Worm (Caenorhabditis elegans) whole organism, young adult: ENCODE results near the gene vha-2.

Experiments used
- B0336.3 ChIP-seq: fragments of 200-800 bp; sonication (Bioruptor generic); IDR thresholded peaks from 2 replicates; pipeline ENCODE4 v1.3.6; 2022; ENCODE audit warnings: missing genetic modification characterization, missing compliant biosample characterization
- C17E4.6 ChIP-seq: fragments of 200-800 bp; sonication (Bioruptor generic); IDR thresholded peaks from 2 replicates; pipeline ENCODE4 v1.3.6; 2022; ENCODE audit warnings: missing genetic modification reagents, missing genetic modification characterization, missing compliant biosample characterization
- D2030.7 ChIP-seq: fragments of 200-800 bp; sonication (Bioruptor generic); IDR thresholded peaks from 2 replicates; pipeline ENCODE4 v1.3.6; 2022; ENCODE audit warnings: missing genetic modification reagents, missing genetic modification characterization, missing compliant biosample characterization
- F10E7.11 ChIP-seq: sonication (generic microtip); optimal IDR thresholded peaks from 2 replicates; lab custom pipeline; 2017; ENCODE audit warnings: mild to moderate bottlenecking, missing genetic modification characterization, moderate library complexity, missing compliant biosample characterization
- F22D6.2 ChIP-seq: sonication (generic microtip); optimal IDR thresholded peaks from 2 replicates; lab custom pipeline; 2016; ENCODE audit warnings: mild to moderate bottlenecking, missing genetic modification characterization, missing compliant biosample characterization
- F23B12.7 ChIP-seq: sonication (generic microtip); optimal IDR thresholded peaks from 2 replicates; lab custom pipeline; 2017; ENCODE audit warnings: missing genetic modification characterization, mild to moderate bottlenecking, missing compliant biosample characterization, antibody characterized with exemption, moderate library complexity; ENCODE audit not compliant: insufficient read depth
- F52B5.7 ChIP-seq: sonication (generic microtip); optimal IDR thresholded peaks from 2 replicates; lab custom pipeline; 2016; ENCODE audit warnings: mild to moderate bottlenecking, missing genetic modification characterization, missing compliant biosample characterization
- T26A5.8 ChIP-seq: sonication (generic microtip); optimal IDR thresholded peaks from 2 replicates; lab custom pipeline; 2016; ENCODE audit warnings: missing genetic modification characterization, missing compliant biosample characterization
- Y53F4B.3 ChIP-seq: fragments of 200-800 bp; sonication (Bioruptor generic); IDR thresholded peaks from 2 replicates; pipeline ENCODE4 v1.3.6; 2022; ENCODE audit warnings: missing genetic modification reagents, missing genetic modification characterization, missing compliant biosample characterization
- Y53G8AR.9 ChIP-seq: fragments of 200-800 bp; sonication (Bioruptor generic); conservative IDR thresholded peaks from 2 replicates; pipeline ENCODE4 v1.3.6; 2022; ENCODE audit warnings: missing genetic modification reagents, missing genetic modification characterization, missing compliant biosample characterization
- ama-1 ChIP-seq, 3 experiments: fragments of 150-350 bp in 1 of 3; sonication (generic microtip) in 2 of 3; optimal IDR thresholded peaks; 2 replicates each; lab custom pipeline; 2014 to 2018; ENCODE audit warnings: missing biosample characterization in 2 of 3, missing genetic modification characterization in 2 of 3, missing genetic modification reagents in 2 of 3
- attf-5 ChIP-seq: fragments of 200-800 bp; sonication (Bioruptor generic); optimal IDR thresholded peaks from 2 replicates; lab custom pipeline; 2018; ENCODE audit warnings: mild to moderate bottlenecking, missing genetic modification characterization, missing compliant biosample characterization
- attf-6 ChIP-seq: fragments of 200-800 bp; sonication (Bioruptor generic); IDR thresholded peaks from 2 replicates; pipeline ENCODE4 v1.3.6; 2022; ENCODE audit warnings: missing genetic modification reagents, missing genetic modification characterization, missing compliant biosample characterization
- ceh-100 ChIP-seq: fragments of 200-800 bp; sonication (Bioruptor generic); IDR thresholded peaks from 2 replicates; pipeline ENCODE4 v1.3.6; 2022; ENCODE audit warnings: missing genetic modification reagents, missing genetic modification characterization, missing compliant biosample characterization
- ceh-58 ChIP-seq: fragments of 200-800 bp; sonication (Bioruptor generic); IDR thresholded peaks from 2 replicates; pipeline ENCODE4 v1.3.6; 2022; ENCODE audit warnings: missing genetic modification characterization, missing compliant biosample characterization
- ceh-79 ChIP-seq: sonication (generic microtip); optimal IDR thresholded peaks from 2 replicates; lab custom pipeline; 2017; ENCODE audit warnings: mild to moderate bottlenecking, missing genetic modification characterization, missing compliant biosample characterization
- ceh-91 ChIP-seq: fragments of 200-800 bp; sonication (Bioruptor generic); IDR thresholded peaks from 2 replicates; pipeline ENCODE4 v1.3.6; 2022; ENCODE audit warnings: missing genetic modification reagents, missing genetic modification characterization, missing compliant biosample characterization
- dpff-1 ChIP-seq: sonication (generic microtip); optimal IDR thresholded peaks from 2 replicates; lab custom pipeline; 2017; ENCODE audit warnings: mild to moderate bottlenecking, missing genetic modification characterization, missing compliant biosample characterization
- ekl-4 ChIP-seq: fragments of 200-800 bp; sonication (Bioruptor generic); IDR thresholded peaks from 2 replicates; pipeline ENCODE4 v1.3.6; 2022; ENCODE audit warnings: missing genetic modification reagents, missing genetic modification characterization, missing compliant biosample characterization
- hmg-1.2 ChIP-seq: fragments of 200-800 bp; sonication (Bioruptor generic); IDR thresholded peaks from 2 replicates; pipeline ENCODE4 v1.3.6; 2022; ENCODE audit warnings: missing genetic modification reagents, missing genetic modification characterization, missing compliant biosample characterization
- hrde-1 ChIP-seq: sonication (generic microtip); optimal IDR thresholded peaks from 2 replicates; lab custom pipeline; 2016; ENCODE audit warnings: missing genetic modification characterization, mild to moderate bottlenecking, missing compliant biosample characterization, moderate library complexity, missing genotype, missing genetic modification reagents, borderline replicate concordance
- hsf-1 ChIP-seq: fragments of 200-800 bp; sonication (Bioruptor generic); IDR thresholded peaks from 2 replicates; pipeline ENCODE4 v1.3.6; 2022; ENCODE audit warnings: missing genetic modification reagents, missing genetic modification characterization, missing compliant biosample characterization
- lin-26 ChIP-seq: fragments of 200-800 bp; sonication (Bioruptor generic); IDR thresholded peaks from 2 replicates; pipeline ENCODE4 v1.3.6; 2022; ENCODE audit warnings: missing genetic modification reagents, missing genetic modification characterization, missing compliant biosample characterization
- lin-54 ChIP-seq: fragments of 200-800 bp; sonication (Bioruptor generic); optimal IDR thresholded peaks from 2 replicates; lab custom pipeline; 2018; ENCODE audit warnings: mild to moderate bottlenecking, missing genetic modification characterization, missing compliant biosample characterization
- lsl-1 ChIP-seq: fragments of 200-800 bp; sonication (Bioruptor generic); optimal IDR thresholded peaks from 2 replicates; lab custom pipeline; 2018; ENCODE audit warnings: mild to moderate bottlenecking, missing genetic modification characterization, moderate library complexity, missing compliant biosample characterization
- lsy-27 ChIP-seq: sonication (generic microtip); optimal IDR thresholded peaks from 2 replicates; lab custom pipeline; 2017; ENCODE audit warnings: missing genetic modification characterization, mild to moderate bottlenecking, missing compliant biosample characterization, antibody characterized with exemption, missing genotype, borderline replicate concordance; ENCODE audit not compliant: insufficient read depth
- madf-3 ChIP-seq: fragments of 200-800 bp; sonication (Bioruptor generic); IDR thresholded peaks from 2 replicates; pipeline ENCODE4 v1.3.6; 2022; ENCODE audit warnings: missing genetic modification reagents, missing genetic modification characterization, missing compliant biosample characterization
- madf-6 ChIP-seq: fragments of 200-800 bp; sonication (Bioruptor generic); IDR thresholded peaks from 2 replicates; pipeline ENCODE4 v1.3.6; 2022; ENCODE audit warnings: missing genetic modification reagents, missing genetic modification characterization, missing compliant biosample characterization
- mcd-1 ChIP-seq: fragments of 200-800 bp; sonication (Bioruptor generic); IDR thresholded peaks from 2 replicates; pipeline ENCODE4 v1.3.6; 2022; ENCODE audit warnings: missing genetic modification reagents, missing genetic modification characterization, missing compliant biosample characterization
- mes-4 ChIP-seq: sonication (generic microtip); optimal IDR thresholded peaks from 2 replicates; lab custom pipeline; 2016; ENCODE audit warnings: missing genotype, missing genetic modification characterization, missing compliant biosample characterization
- mxl-1 ChIP-seq: sonication (generic microtip); optimal IDR thresholded peaks from 2 replicates; lab custom pipeline; 2016; ENCODE audit warnings: missing genetic modification characterization, missing compliant biosample characterization
- nfya-1 ChIP-seq: sonication (generic microtip); optimal IDR thresholded peaks from 2 replicates; lab custom pipeline; 2017; ENCODE audit warnings: antibody characterized with exemption, missing compliant biosample characterization, missing genetic modification characterization, borderline replicate concordance; ENCODE audit not compliant: insufficient read depth
- nfyb-1 ChIP-seq: fragments of 200-800 bp; sonication (Bioruptor generic); IDR thresholded peaks from 2 replicates; pipeline ENCODE4 v1.3.6; 2022; ENCODE audit warnings: missing genetic modification reagents, missing genetic modification characterization, missing compliant biosample characterization
- nhr-179 ChIP-seq: sonication (generic microtip); optimal IDR thresholded peaks from 2 replicates; lab custom pipeline; 2016; ENCODE audit warnings: mild to moderate bottlenecking, missing genetic modification characterization, missing compliant biosample characterization
- rcor-1 ChIP-seq: fragments of 200-800 bp; sonication (Bioruptor generic); IDR thresholded peaks from 2 replicates; pipeline ENCODE4 v1.3.6; 2022; ENCODE audit warnings: missing genetic modification reagents, missing genetic modification characterization, missing compliant biosample characterization
- repo-1 ChIP-seq: sonication (generic microtip); optimal IDR thresholded peaks from 2 replicates; lab custom pipeline; 2017; ENCODE audit warnings: mild to moderate bottlenecking, missing genetic modification characterization, missing compliant biosample characterization
- sea-2 ChIP-seq: fragments of 200-800 bp; sonication (Bioruptor generic); IDR thresholded peaks from 2 replicates; pipeline ENCODE4 v1.3.6; 2022; ENCODE audit warnings: missing genetic modification characterization, missing compliant biosample characterization
- snpc-1.1 ChIP-seq: sonication (generic microtip); optimal IDR thresholded peaks from 2 replicates; lab custom pipeline; 2017; ENCODE audit warnings: missing genetic modification characterization, mild to moderate bottlenecking, missing compliant biosample characterization, antibody characterized with exemption, moderate library complexity, missing genotype, missing genetic modification reagents; ENCODE audit not compliant: insufficient read depth
- somi-1 ChIP-seq: fragments of 200-800 bp; sonication (Bioruptor generic); optimal IDR thresholded peaks from 2 replicates; lab custom pipeline; 2018; ENCODE audit warnings: mild to moderate bottlenecking, missing genetic modification characterization, missing compliant biosample characterization
- sptf-2 ChIP-seq: fragments of 200-800 bp; sonication (Bioruptor generic); optimal IDR thresholded peaks from 2 replicates; lab custom pipeline; 2018; ENCODE audit warnings: mild to moderate bottlenecking, missing genetic modification characterization, missing compliant biosample characterization
- tbp1 ChIP-seq: fragments of 200-800 bp; sonication (Bioruptor generic); optimal IDR thresholded peaks from 2 replicates; lab custom pipeline; 2018; ENCODE audit warnings: mild to moderate bottlenecking, missing genetic modification characterization, missing compliant biosample characterization
- tlf-1 ChIP-seq: fragments of 200-800 bp; sonication (Bioruptor generic); optimal IDR thresholded peaks from 2 replicates; lab custom pipeline; 2018; ENCODE audit warnings: mild to moderate bottlenecking, missing genetic modification characterization, missing compliant biosample characterization
- unc-130 ChIP-seq: sonication (generic microtip); optimal IDR thresholded peaks from 2 replicates; lab custom pipeline; 2016; ENCODE audit warnings: missing genetic modification reagents, missing genetic modification characterization, missing compliant biosample characterization
- zfh-2 ChIP-seq: fragments of 200-800 bp; sonication (Bioruptor generic); conservative IDR thresholded peaks from 2 replicates; pipeline ENCODE4 v1.3.6; 2022; ENCODE audit warnings: missing genetic modification reagents, missing genetic modification characterization, missing compliant biosample characterization
- zim-3 ChIP-seq: sonication (generic microtip); optimal IDR thresholded peaks from 2 replicates; lab custom pipeline; 2017; ENCODE audit warnings: mild to moderate bottlenecking, missing genetic modification characterization, moderate library complexity, missing compliant biosample characterization
- ztf-18 ChIP-seq: sonication (generic microtip); optimal IDR thresholded peaks from 2 replicates; lab custom pipeline; 2016; ENCODE audit warnings: missing genotype, mild to moderate bottlenecking, missing genetic modification characterization, missing compliant biosample characterization
- ztf-25 ChIP-seq: fragments of 200-800 bp; sonication (Bioruptor generic); IDR thresholded peaks from 2 replicates; pipeline ENCODE4 v1.3.6; 2022; ENCODE audit warnings: missing genetic modification reagents, missing genetic modification characterization, missing compliant biosample characterization

vha-2 gene

ce11 chrIII:9745333-9745897 lies 36.5 kb upstream of the vha-2 start:
- 0 out of 2 replicates have a peak, but pooled peaks have one; percentile 17 for TF ChIP-seq mcd-1
- TF ChIP-seq ztf-25 (GFP tag; lab: Robert Waterston, UW), result no peak
- TF ChIP-seq ceh-79, result no peak
- TF ChIP-seq mes-4 (tag; lab: Kevin White, UChicago), result no peak
- TF ChIP-seq attf-6 (GFP tag; lab: Robert Waterston, UW), result no peak; the same call in 1 of the 2 replicates
- TF ChIP-seq rcor-1, result peak; percentile 24; the same call in 1 of the 2 replicates
- TF ChIP-seq ceh-91 (GFP tag; lab: Robert Waterston, UW), result no peak
- TF ChIP-seq Y53F4B.3 (GFP tag; lab: Robert Waterston, UW), result no peak
- TF ChIP-seq Y53G8AR.9 (GFP tag; lab: Robert Waterston, UW), result peak; percentile 72; the same call in 1 of the 2 replicates
- TF ChIP-seq repo-1, result no peak
- TF ChIP-seq sea-2 (GFP tag; lab: Robert Waterston, UW), result no peak
- TF ChIP-seq tlf-1 (GFP tag; lab: Kevin White, UChicago), result no peak
- no peak for TF ChIP-seq nfya-1 (tag; lab: Kevin White, UChicago)
- TF ChIP-seq zfh-2 (GFP tag; lab: Robert Waterston, UW), result no peak
- no peak for TF ChIP-seq snpc-1.1 (tag; lab: Kevin White, UChicago)
- TF ChIP-seq lin-54 (GFP tag; lab: Kevin White, UChicago), result peak; percentile 59
- TF ChIP-seq ekl-4 (GFP tag; lab: Robert Waterston, UW), result 0 out of 2 replicates have a peak, but pooled peaks have one; percentile 54
- TF ChIP-seq ztf-18, result peak; percentile 37
- TF ChIP-seq mxl-1, result no peak
- TF ChIP-seq T26A5.8 (tag; lab: Kevin White, UChicago), result no peak
- TF ChIP-seq ceh-100, result 0 out of 2 replicates have a peak, but pooled peaks have one; percentile 11
- peak; percentile 11; the same call in 1 of the 2 replicates for TF ChIP-seq hmg-1.2 (GFP tag; lab: Robert Waterston, UW)
- peak; percentile 60 for TF ChIP-seq hsf-1 (GFP tag; lab: Robert Waterston, UW)
- no peak for TF ChIP-seq unc-130
- 0 out of 2 replicates have a peak, but pooled peaks have one; percentile 12 for TF ChIP-seq C17E4.6 (GFP tag; lab: Robert Waterston, UW)
- peak; percentile 5 for TF ChIP-seq hrde-1 (tag; lab: Kevin White, UChicago)
- TF ChIP-seq somi-1 (GFP tag; lab: Kevin White, UChicago), result no peak
- TF ChIP-seq attf-5 (GFP tag; lab: Kevin White, UChicago), result no peak
- TF ChIP-seq ama-1 (optimal IDR thresholded peaks at IDR 0.05; lab: Kevin White, UChicago), result no peak
- TF ChIP-seq ama-1 (GFP tag; optimal IDR thresholded peaks at IDR 0.05; lab: Kevin White, UChicago), result no peak
- no peak for TF ChIP-seq sptf-2 (GFP tag; lab: Kevin White, UChicago)
- peak; percentile 3 for TF ChIP-seq tbp1 (GFP tag; lab: Kevin White, UChicago)
- no peak for TF ChIP-seq lsy-27 (tag; lab: Kevin White, UChicago)
- TF ChIP-seq nhr-179 (tag; lab: Kevin White, UChicago), result no peak
- no peak for TF ChIP-seq F22D6.2 (tag; lab: Kevin White, UChicago)
- TF ChIP-seq lin-26 (GFP tag; lab: Robert Waterston, UW), result no peak
- peak; percentile 70 for TF ChIP-seq B0336.3
- no peak for TF ChIP-seq F23B12.7
- TF ChIP-seq nfyb-1 (GFP tag; lab: Robert Waterston, UW), result no peak
- TF ChIP-seq madf-6, result peak; percentile 59
- TF ChIP-seq F10E7.11 (tag; lab: Kevin White, UChicago), result no peak
- TF ChIP-seq D2030.7, result 0 out of 2 replicates have a peak, but pooled peaks have one; percentile 29
- TF ChIP-seq zim-3 (tag; lab: Kevin White, UChicago), result no peak
- 0 out of 2 replicates have a peak, but pooled peaks have one; percentile 10 for TF ChIP-seq madf-3 (GFP tag; lab: Robert Waterston, UW)
- TF ChIP-seq ceh-58 (GFP tag; lab: Robert Waterston, UW), result 0 out of 2 replicates have a peak, but pooled peaks have one; percentile 3
- TF ChIP-seq F52B5.7 (tag; lab: Kevin White, UChicago), result peak; percentile 18
- TF ChIP-seq dpff-1, result no peak
- peak; percentile 7 for TF ChIP-seq lsl-1 (GFP tag; lab: Kevin White, UChicago)
